Worm (Caenorhabditis elegans) whole organism, mixed stage, embryonic: ENCODE results near the gene ech-4.

ENCODE experiments used
- elt-3 ChIP-seq: fragments of 150-350 bp; optimal IDR thresholded peaks from 2 replicates; lab custom pipeline; 2014; ENCODE audit warnings: missing biosample characterization, missing genetic modification characterization
- lin-32 ChIP-seq: fragments of 200-800 bp; sonication (Bioruptor generic); optimal IDR thresholded peaks from 2 replicates; lab custom pipeline; 2018; ENCODE audit warnings: mild to moderate bottlenecking, missing genetic modification characterization, missing compliant biosample characterization
- nhr-237 ChIP-seq: fragments of 150-350 bp; optimal IDR thresholded peaks from 2 replicates; lab custom pipeline; 2014; ENCODE audit warnings: missing biosample characterization, missing genetic modification characterization

DNA sequence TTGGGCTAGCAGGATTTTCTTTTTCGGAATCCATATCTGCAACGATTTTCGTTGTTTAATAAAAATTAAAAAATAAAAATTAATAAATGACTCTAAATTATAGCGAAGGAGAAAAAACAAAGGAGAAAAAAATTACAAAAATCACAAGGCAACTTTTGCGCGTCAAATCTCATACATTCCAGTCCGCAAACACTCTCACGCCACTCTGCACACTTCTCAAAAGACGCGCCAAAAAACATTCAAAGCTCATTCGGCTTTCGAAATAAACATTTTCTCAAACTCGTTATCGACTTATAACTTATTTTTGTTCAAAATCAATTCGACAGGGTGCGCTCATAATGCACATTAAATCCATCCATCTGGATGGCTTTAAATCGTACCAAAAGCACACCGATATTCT lies 3.2 kb downstream of the ech-4 start, which contains the start of the genes R06F6.12 and mix-1:
- TF ChIP-seq lin-32 (GFP tag; lab: Kevin White, UChicago), result no peak
- peak; percentile 12 for TF ChIP-seq nhr-237 (tag; lab: Kevin White, UChicago)
- no peak for TF ChIP-seq elt-3 (tag; lab: Kevin White, UChicago)
